Fruit fly (Drosophila melanogaster): ENCODE results near the gene IFT54.

The IFT54 gene

DNA sequence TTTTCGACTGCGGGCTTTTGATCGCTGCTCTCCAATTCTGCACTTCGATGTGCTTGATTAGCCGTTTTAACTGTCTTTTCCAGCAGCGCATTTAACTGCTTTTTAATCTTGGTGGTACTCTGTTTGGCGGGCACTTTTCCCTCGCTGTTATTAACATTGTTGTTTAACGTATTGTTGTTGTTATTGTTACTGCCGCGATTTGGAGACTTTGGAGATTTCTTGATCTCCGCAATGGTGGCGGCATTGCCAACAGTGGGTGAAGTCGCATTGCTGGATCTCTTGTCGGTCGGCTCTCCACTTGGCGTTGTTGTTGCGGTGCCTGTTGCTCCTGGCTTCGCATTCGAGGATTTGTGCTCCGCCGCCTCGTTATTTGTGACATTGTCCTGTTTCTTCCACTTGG is 28.4 kb downstream of the IFT54 start:
- TF ChIP-seq usp (GFP tag; optimal IDR thresholded peaks at IDR 0.05) (no peak), N (GFP tag; optimal IDR thresholded peaks at IDR 0.05) (no peak), Sp1 (GFP tag; optimal IDR thresholded peaks at IDR 0.05) (no peak), fru (GFP tag; optimal IDR thresholded peaks at IDR 0.05) (no peak), GATAd (GFP tag; optimal IDR thresholded peaks at IDR 0.05) (no peak), h (GFP tag; optimal IDR thresholded peaks at IDR 0.05) (no peak)

DNA sequence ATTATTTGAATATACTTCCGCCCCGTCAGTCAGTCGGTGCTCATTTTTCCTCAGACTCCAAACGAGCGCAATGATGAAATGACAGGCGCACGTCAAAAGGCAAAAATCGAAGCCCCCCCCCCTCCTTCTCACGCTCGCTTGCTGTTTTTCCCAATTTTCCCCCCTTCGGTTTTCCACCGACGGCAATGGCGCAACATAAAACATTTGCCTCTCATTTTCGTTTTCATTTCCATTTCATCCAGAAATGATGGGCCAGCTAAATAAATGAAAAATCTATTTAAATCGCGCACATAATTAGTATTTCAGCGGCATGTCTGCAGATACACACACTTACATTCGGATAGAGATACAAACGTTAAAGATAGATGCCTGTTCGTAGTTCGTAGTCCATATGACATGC is 29.2 kb downstream of the IFT54 start:
- TF ChIP-seq dmrt93B (GFP tag; optimal IDR thresholded peaks at IDR 0.05) (no peak), psq (GFP tag; optimal IDR thresholded peaks at IDR 0.05) (no peak), Mio (GFP tag; optimal IDR thresholded peaks at IDR 0.05) (no peak), OdsH (GFP tag; optimal IDR thresholded peaks at IDR 0.05) (no peak), dl (GFP tag; optimal IDR thresholded peaks at IDR 0.05; ENCODE audit: insufficient read depth in 1 of 2, partially characterized antibody in 2 of 2) (no peak), Abd-B (GFP tag; optimal IDR thresholded peaks at IDR 0.05) (no peak), rgr (GFP tag; optimal IDR thresholded peaks at IDR 0.05) (no peak), h (GFP tag; optimal IDR thresholded peaks at IDR 0.05) (no peak), sv (GFP tag; optimal IDR thresholded peaks at IDR 0.05) (no peak), dsf (GFP tag; optimal IDR thresholded peaks at IDR 0.05; ENCODE audit: borderline replicate concordance) (no peak), CG9705 (GFP tag; optimal IDR thresholded peaks at IDR 0.05) (no peak), jim (GFP tag; optimal IDR thresholded peaks at IDR 0.05) (no peak), Sp1 (GFP tag; optimal IDR thresholded peaks at IDR 0.05) (no peak), GATAd (GFP tag; optimal IDR thresholded peaks at IDR 0.05) (no peak), fru (GFP tag; optimal IDR thresholded peaks at IDR 0.05) (no peak), foxo (GFP tag; optimal IDR thresholded peaks at IDR 0.05) (no peak), Vsx2 (GFP tag; optimal IDR thresholded peaks at IDR 0.05; ENCODE audit: partially characterized antibody) (no peak), brk (GFP tag; optimal IDR thresholded peaks at IDR 0.05) (no peak)

DNA sequence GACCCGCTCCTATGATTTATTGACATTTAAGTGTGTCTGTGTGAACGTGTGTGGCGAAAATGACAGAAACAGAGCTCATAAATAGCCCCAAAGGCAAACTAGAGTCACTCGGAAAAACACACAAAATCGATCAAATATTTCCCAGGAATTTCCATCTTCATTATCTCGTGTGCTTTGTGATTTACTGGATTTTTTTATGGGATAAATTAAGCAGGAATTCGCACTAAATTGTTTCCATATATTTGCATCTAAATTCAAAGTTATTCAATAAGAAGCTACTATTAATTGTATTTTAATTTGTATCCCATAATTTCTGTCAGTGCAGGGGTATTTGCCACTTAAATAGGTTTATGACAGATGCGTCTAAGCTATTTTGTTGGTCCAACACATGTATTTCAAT is 30.5 kb downstream of the IFT54 start:
- TF ChIP-seq HLH106 (tag; optimal IDR thresholded peaks at IDR 0.05) (no peak), GATAd (GFP tag; optimal IDR thresholded peaks at IDR 0.05) (no peak), Vsx2 (GFP tag; optimal IDR thresholded peaks at IDR 0.05; ENCODE audit: partially characterized antibody) (no peak), N (GFP tag; optimal IDR thresholded peaks at IDR 0.05) (no peak), Hr83 (GFP tag; optimal IDR thresholded peaks at IDR 0.05; ENCODE audit: poor library complexity, severe bottlenecking) (no peak), CG32264 (GFP tag; optimal IDR thresholded peaks at IDR 0.05) (no peak), psq (GFP tag; optimal IDR thresholded peaks at IDR 0.05) (no peak), sv (GFP tag; optimal IDR thresholded peaks at IDR 0.05) (no peak), Dfd (GFP tag; optimal IDR thresholded peaks at IDR 0.05) (no peak), ey (GFP tag; optimal IDR thresholded peaks at IDR 0.05) (no peak), dmrt93B (GFP tag; optimal IDR thresholded peaks at IDR 0.05) (no peak)

DNA sequence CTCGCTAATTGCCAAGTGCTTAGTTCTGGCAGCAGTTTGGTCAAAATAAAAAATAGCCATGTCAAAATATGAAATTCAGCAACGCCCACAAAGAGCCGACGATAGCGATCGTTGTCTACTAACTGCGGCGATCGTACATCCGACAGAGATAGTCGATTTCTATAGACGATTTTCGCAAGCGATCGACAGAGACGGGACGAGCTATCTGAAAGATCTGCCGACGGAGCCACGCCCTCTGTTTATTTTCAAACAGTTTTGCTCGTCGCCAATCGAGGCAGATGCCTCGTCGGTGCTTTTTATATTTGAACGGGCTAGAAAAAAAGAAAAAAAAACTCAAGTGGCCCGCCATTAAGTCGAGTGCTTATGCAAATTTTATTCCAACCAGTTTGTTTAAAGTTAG is 33.3 kb downstream of the IFT54 start:
- no peak for TF ChIP-seq psq (GFP tag; optimal IDR thresholded peaks at IDR 0.05)
- TF ChIP-seq fru (GFP tag; optimal IDR thresholded peaks at IDR 0.05) = no peak
- no peak for TF ChIP-seq CG9705 (GFP tag; optimal IDR thresholded peaks at IDR 0.05)
- no peak for TF ChIP-seq Jra (GFP tag; optimal IDR thresholded peaks at IDR 0.05)
- no peak for TF ChIP-seq OdsH (GFP tag; optimal IDR thresholded peaks at IDR 0.05)
- TF ChIP-seq woc (GFP tag; optimal IDR thresholded peaks at IDR 0.05) = no peak
- TF ChIP-seq Mio (GFP tag; optimal IDR thresholded peaks at IDR 0.05) = no peak
- no peak for TF ChIP-seq CrebA (GFP tag; optimal IDR thresholded peaks at IDR 0.05; ENCODE audit: borderline replicate concordance)
- no peak for TF ChIP-seq ey (GFP tag; optimal IDR thresholded peaks at IDR 0.05)
- TF ChIP-seq tai (GFP tag; optimal IDR thresholded peaks at IDR 0.05) = no peak
- no peak for TF ChIP-seq Dfd (GFP tag; optimal IDR thresholded peaks at IDR 0.05)
- TF ChIP-seq dl (GFP tag; optimal IDR thresholded peaks at IDR 0.05; ENCODE audit: insufficient read depth in 1 of 2, partially characterized antibody in 2 of 2) = no peak

DNA sequence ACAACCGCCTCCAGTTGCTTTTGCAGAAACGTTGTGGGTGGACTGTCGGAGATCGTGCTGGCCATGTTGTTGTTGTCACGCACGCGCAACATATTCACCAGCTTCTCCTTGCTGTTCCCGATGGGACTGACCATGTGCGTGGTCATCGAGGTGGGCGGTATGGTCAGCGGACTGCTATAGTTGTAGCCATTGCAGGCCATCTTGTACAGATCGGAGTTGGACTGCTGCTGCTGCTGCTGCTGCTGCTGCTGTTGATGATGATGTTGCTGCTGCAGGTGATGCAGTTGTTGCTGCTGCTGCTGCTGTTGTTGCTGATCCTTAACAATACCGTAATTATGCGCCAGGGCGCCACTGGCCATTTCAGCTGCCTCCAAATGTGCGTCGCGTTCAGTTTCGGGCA is 42.5 kb downstream of the IFT54 start:
- TF ChIP-seq brk (GFP tag; optimal IDR thresholded peaks at IDR 0.05) (no peak), CG9705 (GFP tag; optimal IDR thresholded peaks at IDR 0.05) (no peak), Dfd (GFP tag; optimal IDR thresholded peaks at IDR 0.05) (peak; percentile 74)

Data from whole organism, wandering third instar larva.